Worm (Caenorhabditis elegans): ENCODE data around the gene bath-23.

- TF ChIP-seq him-1 (tag; optimal IDR thresholded peaks at IDR 0.05) = no peak
- no peak for TF ChIP-seq dao-5 (tag; optimal IDR thresholded peaks at IDR 0.05)
- no peak for TF ChIP-seq W03F9.2 (tag; optimal IDR thresholded peaks at IDR 0.05)
These were observed 2.8 kb downstream of the bath-23 start for ce11 chrII:3373875-3374274.

All from whole organism, L4/young adult.